Worm (Caenorhabditis elegans) whole organism, late embryonic: Measurements from ENCODE around the gene F49C12.6.

Source experiments
- C08G9.2 ChIP-seq: sonication (generic microtip); optimal IDR thresholded peaks from 2 replicates; lab custom pipeline; 2016; ENCODE audit warnings: mild to moderate bottlenecking, missing genetic modification characterization, moderate library complexity, missing compliant biosample characterization
- C38D4.7 ChIP-seq: fragments of 200-800 bp; sonication (Bioruptor generic); optimal IDR thresholded peaks from 2 replicates; lab custom pipeline; 2018; ENCODE audit warnings: mild to moderate bottlenecking, missing genetic modification characterization, moderate library complexity, missing compliant biosample characterization
- F13H6.1 ChIP-seq: sonication (generic microtip); optimal IDR thresholded peaks from 2 replicates; lab custom pipeline; 2016; ENCODE audit warnings: missing genetic modification characterization, missing compliant biosample characterization
- T23F11.4 ChIP-seq: fragments of 200-800 bp; sonication (Bioruptor generic); optimal IDR thresholded peaks from 2 replicates; lab custom pipeline; 2018; ENCODE audit warnings: mild to moderate bottlenecking, missing genetic modification characterization, missing compliant biosample characterization
- Y22D7AL.16 ChIP-seq: sonication (generic microtip); optimal IDR thresholded peaks from 2 replicates; lab custom pipeline; 2016; ENCODE audit warnings: missing genetic modification characterization, missing compliant biosample characterization
- ahr-1 ChIP-seq: sonication (generic microtip); optimal IDR thresholded peaks from 2 replicates; lab custom pipeline; 2016; ENCODE audit warnings: missing genetic modification characterization, missing compliant biosample characterization
- ceh-14 ChIP-seq: sonication (generic microtip); optimal IDR thresholded peaks from 2 replicates; lab custom pipeline; 2016; ENCODE audit warnings: missing genotype, missing genetic modification characterization, missing compliant biosample characterization
- ceh-18 ChIP-seq: sonication (generic microtip); optimal IDR thresholded peaks from 2 replicates; lab custom pipeline; 2016; ENCODE audit warnings: missing genetic modification characterization, missing compliant biosample characterization
- ceh-19 ChIP-seq: fragments of 200-800 bp; sonication (Bioruptor generic); optimal IDR thresholded peaks from 2 replicates; lab custom pipeline; 2018; ENCODE audit warnings: mild to moderate bottlenecking, missing genetic modification characterization, missing compliant biosample characterization
- ceh-2 ChIP-seq: sonication (generic microtip); optimal IDR thresholded peaks from 2 replicates; lab custom pipeline; 2016; ENCODE audit warnings: missing genotype, missing genetic modification characterization, missing compliant biosample characterization
- ceh-24 ChIP-seq: sonication (generic microtip); optimal IDR thresholded peaks from 2 replicates; lab custom pipeline; 2016; ENCODE audit warnings: mild to moderate bottlenecking, missing genetic modification characterization, missing compliant biosample characterization
- ceh-31 ChIP-seq: sonication (generic microtip); optimal IDR thresholded peaks from 2 replicates; lab custom pipeline; 2016; ENCODE audit warnings: missing genetic modification characterization, missing compliant biosample characterization
- ceh-34 ChIP-seq: sonication (generic microtip); optimal IDR thresholded peaks from 2 replicates; lab custom pipeline; 2016; ENCODE audit warnings: mild to moderate bottlenecking, missing genetic modification characterization, missing compliant biosample characterization
- ceh-45 ChIP-seq: fragments of 200-800 bp; sonication (Bioruptor generic); IDR thresholded peaks from 2 replicates; pipeline ENCODE4 v1.3.6; 2022; ENCODE audit warnings: missing genetic modification reagents, missing genetic modification characterization, missing compliant biosample characterization
- dmd-4 ChIP-seq: sonication (generic microtip); optimal IDR thresholded peaks from 2 replicates; lab custom pipeline; 2016; ENCODE audit warnings: borderline replicate concordance, missing genetic modification characterization, missing compliant biosample characterization
- dve-1 ChIP-seq: sonication (generic microtip); optimal IDR thresholded peaks from 2 replicates; lab custom pipeline; 2017; ENCODE audit warnings: antibody characterized with exemption, mild to moderate bottlenecking, missing genetic modification characterization, missing compliant biosample characterization
- elt-2 ChIP-seq: sonication (generic microtip); optimal IDR thresholded peaks from 2 replicates; lab custom pipeline; 2016; ENCODE audit warnings: missing genetic modification reagents, missing genetic modification characterization, missing compliant biosample characterization
- elt-4 ChIP-seq: sonication (generic microtip); optimal IDR thresholded peaks from 2 replicates; lab custom pipeline; 2016; ENCODE audit warnings: missing genetic modification characterization, missing compliant biosample characterization
- eyg-1 ChIP-seq: sonication (generic microtip); optimal IDR thresholded peaks from 2 replicates; lab custom pipeline; 2016; ENCODE audit warnings: missing genotype, missing genetic modification characterization, missing compliant biosample characterization
- fkh-10 ChIP-seq: fragments of 150-350 bp; optimal IDR thresholded peaks from 2 replicates; lab custom pipeline; 2014; ENCODE audit warnings: missing biosample characterization, missing genetic modification reagents, missing genetic modification characterization
- hlh-13 ChIP-seq: fragments of 200-800 bp; sonication (Bioruptor generic); optimal IDR thresholded peaks from 2 replicates; lab custom pipeline; 2018; ENCODE audit warnings: mild to moderate bottlenecking, missing genetic modification characterization, missing compliant biosample characterization
- hlh-30 ChIP-seq: sonication (generic microtip); optimal IDR thresholded peaks from 2 replicates; lab custom pipeline; 2017; ENCODE audit warnings: antibody characterized with exemption, missing genetic modification characterization, missing compliant biosample characterization; ENCODE audit not compliant: insufficient read depth
- hlh-6 ChIP-seq: sonication (generic microtip); optimal IDR thresholded peaks from 2 replicates; lab custom pipeline; 2016; ENCODE audit warnings: missing genotype, missing genetic modification characterization, missing compliant biosample characterization
- hlh-8 ChIP-seq: sonication (generic microtip); optimal IDR thresholded peaks from 2 replicates; lab custom pipeline; 2016; ENCODE audit warnings: missing genotype, missing genetic modification characterization, missing compliant biosample characterization
- lim-6 ChIP-seq: sonication (generic microtip); optimal IDR thresholded peaks from 2 replicates; lab custom pipeline; 2016; ENCODE audit warnings: missing genetic modification characterization, missing compliant biosample characterization
- lin-11 ChIP-seq: fragments of 200-800 bp; sonication (Bioruptor generic); optimal IDR thresholded peaks from 2 replicates; lab custom pipeline; 2018; ENCODE audit warnings: mild to moderate bottlenecking, missing genetic modification characterization, missing compliant biosample characterization
- mec-3 ChIP-seq: sonication (generic microtip); optimal IDR thresholded peaks from 2 replicates; lab custom pipeline; 2016; ENCODE audit warnings: borderline replicate concordance, missing genetic modification characterization, missing compliant biosample characterization
- nfya-1 ChIP-seq: sonication (generic microtip); optimal IDR thresholded peaks from 2 replicates; lab custom pipeline; 2017; ENCODE audit warnings: missing genetic modification characterization, mild to moderate bottlenecking, missing compliant biosample characterization, antibody characterized with exemption, moderate library complexity
- npax-4 ChIP-seq: sonication (generic microtip); optimal IDR thresholded peaks from 2 replicates; lab custom pipeline; 2016; ENCODE audit warnings: missing genetic modification characterization, missing compliant biosample characterization
- odd-2 ChIP-seq: sonication (generic microtip); optimal IDR thresholded peaks from 2 replicates; lab custom pipeline; 2017; ENCODE audit warnings: antibody characterized with exemption, mild to moderate bottlenecking, missing genetic modification characterization, missing compliant biosample characterization
- pag-3 ChIP-seq: sonication (generic microtip); optimal IDR thresholded peaks from 2 replicates; lab custom pipeline; 2016; ENCODE audit warnings: missing compliant biosample characterization, missing genetic modification characterization, borderline replicate concordance
- pat-9 ChIP-seq: fragments of 200-800 bp; sonication (Bioruptor generic); optimal IDR thresholded peaks from 2 replicates; lab custom pipeline; 2018; ENCODE audit warnings: mild to moderate bottlenecking, missing genetic modification characterization, moderate library complexity, missing compliant biosample characterization
- pha-2 ChIP-seq: sonication (generic microtip); optimal IDR thresholded peaks from 2 replicates; lab custom pipeline; 2017; ENCODE audit warnings: mild to moderate bottlenecking, missing genetic modification characterization, missing compliant biosample characterization
- sdc-2 ChIP-seq: sonication (generic microtip); optimal IDR thresholded peaks from 2 replicates; lab custom pipeline; 2016; ENCODE audit warnings: missing genotype, missing genetic modification characterization, missing compliant biosample characterization
- sox-2 ChIP-seq: fragments of 200-800 bp; sonication (Bioruptor generic); IDR thresholded peaks from 2 replicates; pipeline ENCODE4 v1.3.6; 2022; ENCODE audit warnings: missing genetic modification reagents, missing genetic modification characterization, missing compliant biosample characterization
- syd-9 ChIP-seq: sonication (generic microtip); optimal IDR thresholded peaks from 2 replicates; lab custom pipeline; 2016; ENCODE audit warnings: mild to moderate bottlenecking, missing genetic modification characterization, moderate library complexity, missing compliant biosample characterization
- tbx-7 ChIP-seq: sonication (generic microtip); optimal IDR thresholded peaks from 2 replicates; lab custom pipeline; 2016; ENCODE audit warnings: missing genotype, missing genetic modification characterization, missing compliant biosample characterization
- ttx-3 ChIP-seq: sonication (generic microtip); optimal IDR thresholded peaks from 2 replicates; lab custom pipeline; 2016; ENCODE audit warnings: missing genetic modification reagents, missing genetic modification characterization, missing compliant biosample characterization
- unc-3 ChIP-seq, 2 experiments: fragments of 200-800 bp in 1 of 2; sonication (Bioruptor generic) in 1 of 2; sonication (generic microtip) in 1 of 2; conservative IDR thresholded peaks in 1 of 2; optimal IDR thresholded peaks in 1 of 2; 2 replicates each; pipeline versions ENCODE4 v1.3.6 to Lab custom; 2016 to 2022; ENCODE audit warnings: missing compliant biosample characterization in 2 of 2, missing genetic modification characterization in 2 of 2, missing genetic modification reagents in 1 of 2
- unc-42 ChIP-seq: sonication (generic microtip); optimal IDR thresholded peaks from 2 replicates; lab custom pipeline; 2016; ENCODE audit warnings: missing genotype, missing genetic modification characterization, missing compliant biosample characterization
- unc-55 ChIP-seq: sonication (generic microtip); optimal IDR thresholded peaks from 2 replicates; lab custom pipeline; 2017; ENCODE audit warnings: missing biosample characterization, missing genetic modification reagents, missing genetic modification characterization
- unc-86 ChIP-seq: sonication (generic microtip); optimal IDR thresholded peaks from 2 replicates; lab custom pipeline; 2016; ENCODE audit warnings: missing genetic modification characterization, missing compliant biosample characterization
- zip-5 ChIP-seq: sonication (generic microtip); optimal IDR thresholded peaks from 2 replicates; lab custom pipeline; 2016; ENCODE audit warnings: missing genetic modification characterization, missing compliant biosample characterization
- ztf-16 ChIP-seq: sonication (generic microtip); optimal IDR thresholded peaks from 2 replicates; lab custom pipeline; 2017; ENCODE audit warnings: missing genetic modification characterization, missing compliant biosample characterization

Gene F49C12.6

DNA sequence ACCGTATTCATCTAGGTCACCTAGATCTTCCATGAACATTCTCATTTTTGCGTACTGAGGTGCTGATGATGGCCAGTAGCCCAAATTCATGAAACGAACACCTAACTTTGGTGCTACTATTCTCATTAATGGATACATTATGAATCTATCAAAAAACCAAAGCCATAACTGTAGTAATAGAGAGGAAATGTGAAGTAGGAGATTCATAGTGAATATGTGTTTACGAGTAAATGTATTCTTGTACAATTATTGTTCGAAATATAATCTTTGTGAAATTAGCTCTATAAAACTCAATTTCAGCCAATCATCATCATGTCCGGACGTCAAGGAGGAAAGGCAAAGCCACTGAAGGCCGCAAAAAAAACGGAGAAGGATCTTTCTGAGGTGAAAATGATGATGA, 10.2 kb upstream of the F49C12.6 start, which contains the start of the genes F49C12.11 and nemt-1:
Gene F49C12.11, plus strand, starts transcription at position 301 of the 400 bp plus-strand sequence.
Gene nemt-1, minus strand, starts transcription at position 360 of the 400 bp plus-strand sequence.
- no peak for TF ChIP-seq fkh-10 (GFP tag; lab: Kevin White, UChicago)
- TF ChIP-seq elt-4 (tag; lab: Kevin White, UChicago) = no peak
- no peak for TF ChIP-seq ceh-14 (tag; lab: Kevin White, UChicago)
- no peak for TF ChIP-seq hlh-30 (tag; lab: Kevin White, UChicago)

DNA sequence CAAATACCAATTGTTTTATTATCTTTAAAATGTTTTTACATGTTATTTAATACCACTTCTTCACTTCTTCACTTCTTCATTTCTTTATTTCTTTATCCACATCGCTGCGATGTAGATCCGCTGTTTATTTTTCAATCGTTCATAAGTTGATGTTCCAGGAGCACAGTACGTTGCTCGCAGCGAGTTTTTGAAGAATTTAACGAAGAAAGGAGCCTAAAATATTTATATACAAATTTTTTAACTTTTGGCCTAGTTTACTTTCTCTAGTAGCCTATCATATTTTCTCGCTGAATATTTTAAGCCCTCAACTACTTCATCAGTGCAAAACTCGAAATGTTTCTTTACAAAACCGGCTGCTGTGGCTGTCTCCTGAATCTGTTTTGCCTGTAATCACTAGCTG, 9.3 kb upstream of the F49C12.6 start:
- TF ChIP-seq syd-9 (tag; lab: Kevin White, UChicago) (no peak), npax-4 (tag; lab: Kevin White, UChicago) (no peak), unc-3 (GFP tag; conservative IDR thresholded peaks at IDR 0.05; lab: Robert Waterston, UW) (no peak), unc-3 (tag; optimal IDR thresholded peaks at IDR 0.05; lab: Kevin White, UChicago) (no peak), tbx-7 (tag; lab: Kevin White, UChicago) (no peak), sdc-2 (tag; lab: Kevin White, UChicago) (no peak), hlh-6 (tag; lab: Kevin White, UChicago) (no peak), ceh-18 (tag; lab: Kevin White, UChicago) (no peak), F13H6.1 (no peak), T23F11.4 (GFP tag; lab: Kevin White, UChicago) (no peak), mec-3 (tag; lab: Kevin White, UChicago) (no peak), ahr-1 (no peak), C08G9.2 (tag; lab: Kevin White, UChicago) (no peak), dmd-4 (tag; lab: Kevin White, UChicago) (no peak), lin-11 (tag; lab: Kevin White, UChicago) (no peak), nfya-1 (tag; lab: Kevin White, UChicago) (no peak)

DNA sequence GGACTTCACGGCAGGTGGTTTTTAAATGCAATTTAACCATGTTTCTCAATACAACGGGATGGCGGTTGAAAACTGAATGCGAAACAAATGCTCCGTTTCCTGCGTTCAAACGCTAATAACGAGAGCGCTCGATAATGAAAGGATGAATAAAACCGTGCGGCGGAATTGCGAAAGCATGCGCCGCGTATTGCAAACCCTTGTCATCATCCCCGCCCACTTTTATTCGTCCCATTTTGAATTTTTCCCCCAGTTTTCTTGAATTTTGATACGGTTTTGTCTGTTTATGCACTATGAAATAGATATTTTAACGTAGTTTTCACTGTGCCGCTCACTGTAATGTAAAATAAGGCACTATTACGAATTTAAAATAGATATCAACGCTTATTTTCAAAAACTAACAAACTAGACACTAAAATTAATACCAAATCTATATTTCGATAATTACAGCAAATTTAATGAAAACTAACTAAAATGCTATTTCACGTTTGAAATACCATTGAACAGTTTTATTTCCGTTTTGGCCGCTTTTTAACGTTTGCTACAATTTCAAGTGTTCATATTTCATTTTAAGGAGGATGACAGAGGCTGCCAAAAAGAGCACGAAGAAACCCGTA, 7.3 kb upstream of the F49C12.6 start, which contains the start of the genes F49C12.9 and rpn-7:
Gene F49C12.9, minus strand, starts transcription at position 148 of the 614 bp plus-strand sequence.
Gene rpn-7, plus strand, starts transcription at position 564 of the 614 bp plus-strand sequence.
- TF ChIP-seq odd-2 (tag; lab: Kevin White, UChicago) (peak; percentile 31), ceh-31 (tag; lab: Kevin White, UChicago) (peak; percentile 64), elt-2 (tag; lab: Kevin White, UChicago) (peak; percentile 82), Y22D7AL.16 (no peak), ceh-19 (GFP tag; lab: Kevin White, UChicago) (peak; percentile 60), C38D4.7 (GFP tag; lab: Kevin White, UChicago) (peak; percentile 61), pag-3 (no peak), T23F11.4 (GFP tag; lab: Kevin White, UChicago) (peak; percentile 13), mec-3 (tag; lab: Kevin White, UChicago) (no peak), ztf-16 (tag; lab: Kevin White, UChicago) (peak; percentile 49), ceh-2 (tag; lab: Kevin White, UChicago) (peak; percentile 62), ceh-45 (GFP tag; lab: Robert Waterston, UW) (0 out of 2 replicates have a peak, but pooled peaks have one; percentile 42), ceh-24 (tag; lab: Kevin White, UChicago) (no peak), sox-2 (GFP tag; lab: Robert Waterston, UW) (peak; percentile 72), hlh-13 (GFP tag; lab: Kevin White, UChicago) (no peak), eyg-1 (tag; lab: Kevin White, UChicago) (peak; percentile 28), zip-5 (tag; lab: Kevin White, UChicago) (peak; percentile 44), dve-1 (tag; lab: Kevin White, UChicago) (no peak), ttx-3 (tag; lab: Kevin White, UChicago) (peak; percentile 73), unc-42 (tag; lab: Kevin White, UChicago) (peak; percentile 65), ceh-34 (tag; lab: Kevin White, UChicago) (peak; percentile 68), unc-55 (GFP tag; lab: Kevin White, UChicago) (no peak), pha-2 (tag; lab: Kevin White, UChicago) (peak; percentile 42), pat-9 (tag; lab: Kevin White, UChicago) (peak; percentile 64), sdc-2 (tag; lab: Kevin White, UChicago) (no peak), lim-6 (tag; lab: Kevin White, UChicago) (peak; percentile 19), hlh-30 (tag; lab: Kevin White, UChicago) (no peak), hlh-6 (tag; lab: Kevin White, UChicago) (peak; percentile 51), elt-4 (tag; lab: Kevin White, UChicago) (no peak), unc-3 (GFP tag; conservative IDR thresholded peaks at IDR 0.05; lab: Robert Waterston, UW) (no peak), unc-3 (tag; optimal IDR thresholded peaks at IDR 0.05; lab: Kevin White, UChicago) (peak; percentile 62), syd-9 (tag; lab: Kevin White, UChicago) (peak; percentile 24), C08G9.2 (tag; lab: Kevin White, UChicago) (peak; percentile 23), unc-86 (tag; lab: Kevin White, UChicago) (peak; percentile 55), hlh-8 (tag; lab: Kevin White, UChicago) (no peak), ceh-14 (tag; lab: Kevin White, UChicago) (peak; percentile 73)
